Fruit fly (Drosophila melanogaster): ENCODE data around the gene CG3473.

Gene CG3473

dm6 chr2L:14519251-14519650 is 44.3 kb downstream of the CG3473 start (continued):
- TF ChIP-seq Hand (GFP tag; optimal IDR thresholded peaks at IDR 0.05) (no peak), CG10147 (GFP tag; optimal IDR thresholded peaks at IDR 0.05) (no peak), grau (tag; optimal IDR thresholded peaks at IDR 0.05) (peak; percentile 60), Dref (GFP tag; IDR thresholded peaks at IDR 0.05) (no peak), CG11398 (GFP tag; optimal IDR thresholded peaks at IDR 0.05) (no peak), her (GFP tag; optimal IDR thresholded peaks at IDR 0.05) (no peak), CG7271 (tag; optimal IDR thresholded peaks at IDR 0.05) (no peak), Blimp-1 (GFP tag; optimal IDR thresholded peaks at IDR 0.05) (peak; percentile 54), Asciz (GFP tag; optimal IDR thresholded peaks at IDR 0.05) (no peak), CoRest (tag; optimal IDR thresholded peaks at IDR 0.05) (peak; percentile 52), CHES-1-like (GFP tag; optimal IDR thresholded peaks at IDR 0.05) (no peak), dan (GFP tag; IDR thresholded peaks at IDR 0.05) (no peak), usp (GFP tag; optimal IDR thresholded peaks at IDR 0.05) (no peak), CG18599 (GFP tag; optimal IDR thresholded peaks at IDR 0.05) (no peak), Aef1 (GFP tag; IDR thresholded peaks at IDR 0.05) (no peak), CG6272 (GFP tag; IDR thresholded peaks at IDR 0.05) (no peak), CG31365 (tag; optimal IDR thresholded peaks at IDR 0.05) (no peak), Myb (GFP tag; optimal IDR thresholded peaks at IDR 0.05) (no peak), wdn (GFP tag; IDR thresholded peaks at IDR 0.05) (no peak), Hmx (GFP tag; optimal IDR thresholded peaks at IDR 0.05) (no peak), crp (GFP tag; optimal IDR thresholded peaks at IDR 0.05) (no peak), CG10209 (GFP tag; optimal IDR thresholded peaks at IDR 0.05) (peak; percentile 48), pfk (GFP tag; optimal IDR thresholded peaks at IDR 0.05) (no peak), danr (GFP tag; IDR thresholded peaks at IDR 0.05) (no peak), Deaf1 (tag; optimal IDR thresholded peaks at IDR 0.05) (no peak), MESR4 (GFP tag; optimal IDR thresholded peaks at IDR 0.05) (no peak), eyg (GFP tag; optimal IDR thresholded peaks at IDR 0.05) (no peak), CG13296 (GFP tag; optimal IDR thresholded peaks at IDR 0.05) (no peak), D19A (tag; optimal IDR thresholded peaks at IDR 0.05) (peak; percentile 65), NFAT (GFP tag; IDR thresholded peaks at IDR 0.05) (no peak), D19B (GFP tag; optimal IDR thresholded peaks at IDR 0.05) (peak; percentile 91), CG15514 (GFP tag; optimal IDR thresholded peaks at IDR 0.05) (no peak), Fer1 (GFP tag; optimal IDR thresholded peaks at IDR 0.05) (no peak), CG3726 (GFP tag; IDR thresholded peaks at IDR 0.05) (no peak), CG18011 (GFP tag; optimal IDR thresholded peaks at IDR 0.05) (no peak), repo (GFP tag; optimal IDR thresholded peaks at IDR 0.05) (no peak), CG18764 (GFP tag; optimal IDR thresholded peaks at IDR 0.05) (no peak), hbn (GFP tag; IDR thresholded peaks at IDR 0.05; ENCODE audit: partially characterized antibody) (no peak), CG10267 (tag; optimal IDR thresholded peaks at IDR 0.05) (peak; percentile 52), Taf1 (GFP tag; IDR thresholded peaks at IDR 0.05) (no peak), Antp (GFP tag; optimal IDR thresholded peaks at IDR 0.05) (no peak), cas (GFP tag; IDR thresholded peaks at IDR 0.05) (no peak), CG6175 (GFP tag; IDR thresholded peaks at IDR 0.05) (no peak), CG10366 (GFP tag; IDR thresholded peaks at IDR 0.05) (peak; percentile 40; the same call in 1 of the 2 replicates), mam (GFP tag; optimal IDR thresholded peaks at IDR 0.05) (no peak), CG15601 (tag; optimal IDR thresholded peaks at IDR 0.05) (no peak), Chrac-16 (GFP tag; optimal IDR thresholded peaks at IDR 0.05) (peak; percentile 41), nau (GFP tag; optimal IDR thresholded peaks at IDR 0.05) (no peak), Ets65A (GFP tag) (no peak), nerfin-1 (tag; optimal IDR thresholded peaks at IDR 0.05) (peak; percentile 1), CG5245 (GFP tag; optimal IDR thresholded peaks at IDR 0.05) (no peak), Ada2b (GFP tag; IDR thresholded peaks at IDR 0.05) (peak; percentile 19; the same call in 1 of the 2 replicates)

Measured in whole organism, embryonic.